ENCODE assay signal across 3 fruit fly cellular contexts in genomic region chr3L:11218892-11219291, dm6.
TF ChIP-seq lines count a peak whose summit lies in the region.

No protein-coding gene starts in this region.

TF ChIP-seq in whole organism, adult, 20 proteins besides CTCF, POLR2A, EP300 and RAD21:
- TF ChIP-seq CG1620 (GFP tag; optimal IDR thresholded peaks at IDR 0.05; lab: Kevin White, UChicago) (no peak), tj (GFP tag; optimal IDR thresholded peaks at IDR 0.05; lab: Kevin White, UChicago) (peak; percentile 58)

TF ChIP-seq in whole organism, prepupa, 60 proteins besides CTCF, POLR2A, EP300 and RAD21:
- TF ChIP-seq CG11902 (GFP tag; optimal IDR thresholded peaks at IDR 0.05; lab: Kevin White, UChicago) (no peak), CG6854 (GFP tag; optimal IDR thresholded peaks at IDR 0.05; lab: Kevin White, UChicago) (peak; percentile 13), Eip93F (GFP tag; optimal IDR thresholded peaks at IDR 0.05; lab: Kevin White, UChicago) (peak; percentile 56), vri (GFP tag; optimal IDR thresholded peaks at IDR 0.05; lab: Kevin White, UChicago) (peak; percentile 94), eg (GFP tag; IDR thresholded peaks at IDR 0.05; lab: Robert Waterston, UW) (no peak), CG8119 (GFP tag; IDR thresholded peaks at IDR 0.05; lab: Robert Waterston, UW) (no peak)

TF ChIP-seq in whole organism, wandering third instar larva, 38 proteins besides CTCF, POLR2A, EP300 and RAD21:
- TF ChIP-seq Myc (optimal IDR thresholded peaks at IDR 0.05; lab: Kevin White, UChicago) (no peak), Abd-B (GFP tag; optimal IDR thresholded peaks at IDR 0.05; lab: Kevin White, UChicago) (no peak), sage (GFP tag; optimal IDR thresholded peaks at IDR 0.05; lab: Kevin White, UChicago) (no peak), rgr (GFP tag; optimal IDR thresholded peaks at IDR 0.05; lab: Kevin White, UChicago) (peak; percentile 62), pan (optimal IDR thresholded peaks at IDR 0.05; lab: Kevin White, UChicago) (no peak), brk (GFP tag; optimal IDR thresholded peaks at IDR 0.05; lab: Kevin White, UChicago) (no peak), Rel (GFP tag; optimal IDR thresholded peaks at IDR 0.05; lab: Kevin White, UChicago) (no peak), Rel (tag; optimal IDR thresholded peaks at IDR 0.05; lab: Kevin White, UChicago) (peak; percentile 18), ey (GFP tag; optimal IDR thresholded peaks at IDR 0.05; lab: Kevin White, UChicago) (no peak), Jra (GFP tag; optimal IDR thresholded peaks at IDR 0.05; lab: Kevin White, UChicago) (peak; percentile 33), br (GFP tag; optimal IDR thresholded peaks at IDR 0.05; lab: Kevin White, UChicago) (peak; percentile 15)
